Worm (Caenorhabditis elegans) whole organism, young adult: ENCODE measurements around the gene Y17G7B.3.

Experiments
- B0035.1 ChIP-seq: sonication (generic microtip); optimal IDR thresholded peaks from 2 replicates; lab custom pipeline; 2016; ENCODE audit warnings: missing genetic modification characterization, mild to moderate bottlenecking, missing compliant biosample characterization, missing genotype, missing genetic modification reagents
- B0336.3 ChIP-seq: fragments of 200-800 bp; sonication (Bioruptor generic); IDR thresholded peaks from 2 replicates; pipeline ENCODE4 v1.3.6; 2022; ENCODE audit warnings: missing genetic modification characterization, missing compliant biosample characterization
- F39B2.1 ChIP-seq: fragments of 200-800 bp; sonication (Bioruptor generic); IDR thresholded peaks from 2 replicates; pipeline ENCODE4 v1.3.6; 2022; ENCODE audit warnings: missing genetic modification reagents, missing genetic modification characterization, missing compliant biosample characterization
- F57A8.1 ChIP-seq: fragments of 200-800 bp; sonication (Bioruptor generic); optimal IDR thresholded peaks from 2 replicates; lab custom pipeline; 2018; ENCODE audit warnings: mild to moderate bottlenecking, missing genetic modification characterization, moderate library complexity, missing compliant biosample characterization
- F57C9.4 ChIP-seq: sonication (generic microtip); optimal IDR thresholded peaks from 2 replicates; lab custom pipeline; 2017; ENCODE audit warnings: mild to moderate bottlenecking, missing genetic modification characterization, missing compliant biosample characterization
- T26A5.8 ChIP-seq: sonication (generic microtip); optimal IDR thresholded peaks from 2 replicates; lab custom pipeline; 2016; ENCODE audit warnings: missing genetic modification characterization, missing compliant biosample characterization
- Y53G8AR.9 ChIP-seq: fragments of 200-800 bp; sonication (Bioruptor generic); conservative IDR thresholded peaks from 2 replicates; pipeline ENCODE4 v1.3.6; 2022; ENCODE audit warnings: missing genetic modification reagents, missing genetic modification characterization, missing compliant biosample characterization
- Y56A3A.18 ChIP-seq: fragments of 200-800 bp; sonication (Bioruptor generic); IDR thresholded peaks from 2 replicates; pipeline ENCODE4 v1.3.6; 2022; ENCODE audit warnings: missing genetic modification reagents, missing genetic modification characterization, missing compliant biosample characterization
- aptf-2 ChIP-seq: fragments of 200-800 bp; sonication (Bioruptor generic); conservative IDR thresholded peaks from 2 replicates; pipeline ENCODE4 v1.3.6; 2022; ENCODE audit warnings: missing genetic modification reagents, missing genetic modification characterization, missing compliant biosample characterization
- atf-7 ChIP-seq: sonication (generic microtip); optimal IDR thresholded peaks from 2 replicates; lab custom pipeline; 2017; ENCODE audit warnings: mild to moderate bottlenecking, missing genetic modification characterization, missing compliant biosample characterization
- attf-3 ChIP-seq: fragments of 200-800 bp; sonication (Bioruptor generic); conservative IDR thresholded peaks from 2 replicates; pipeline ENCODE4 v1.3.6; 2022; ENCODE audit warnings: missing genetic modification reagents, missing genetic modification characterization, missing compliant biosample characterization
- attf-6 ChIP-seq: fragments of 200-800 bp; sonication (Bioruptor generic); IDR thresholded peaks from 2 replicates; pipeline ENCODE4 v1.3.6; 2022; ENCODE audit warnings: missing genetic modification reagents, missing genetic modification characterization, missing compliant biosample characterization
- ceh-100 ChIP-seq: fragments of 200-800 bp; sonication (Bioruptor generic); IDR thresholded peaks from 2 replicates; pipeline ENCODE4 v1.3.6; 2022; ENCODE audit warnings: missing genetic modification reagents, missing genetic modification characterization, missing compliant biosample characterization
- ceh-27 ChIP-seq: fragments of 200-800 bp; sonication (Bioruptor generic); optimal IDR thresholded peaks from 2 replicates; lab custom pipeline; 2018; ENCODE audit warnings: mild to moderate bottlenecking, missing genetic modification characterization, moderate library complexity, missing compliant biosample characterization
- ceh-58 ChIP-seq: fragments of 200-800 bp; sonication (Bioruptor generic); IDR thresholded peaks from 2 replicates; pipeline ENCODE4 v1.3.6; 2022; ENCODE audit warnings: missing genetic modification characterization, missing compliant biosample characterization
- egrh-3 ChIP-seq: fragments of 200-800 bp; sonication (Bioruptor generic); IDR thresholded peaks from 2 replicates; pipeline ENCODE4 v1.3.6; 2022; ENCODE audit warnings: missing genetic modification reagents, missing genetic modification characterization, missing compliant biosample characterization
- hmg-1.2 ChIP-seq: fragments of 200-800 bp; sonication (Bioruptor generic); IDR thresholded peaks from 2 replicates; pipeline ENCODE4 v1.3.6; 2022; ENCODE audit warnings: missing genetic modification reagents, missing genetic modification characterization, missing compliant biosample characterization
- hmg-20 ChIP-seq: fragments of 200-800 bp; sonication (Bioruptor generic); IDR thresholded peaks from 2 replicates; pipeline ENCODE4 v1.3.6; 2022; ENCODE audit warnings: missing genetic modification reagents, missing genetic modification characterization, missing compliant biosample characterization
- hrde-1 ChIP-seq: sonication (generic microtip); optimal IDR thresholded peaks from 2 replicates; lab custom pipeline; 2016; ENCODE audit warnings: missing genetic modification characterization, mild to moderate bottlenecking, missing compliant biosample characterization, moderate library complexity, missing genotype, missing genetic modification reagents, borderline replicate concordance
- lag-1 ChIP-seq: fragments of 200-800 bp; sonication (Bioruptor generic); IDR thresholded peaks from 2 replicates; pipeline ENCODE4 v1.3.6; 2022; ENCODE audit warnings: missing genetic modification reagents, missing genetic modification characterization, missing compliant biosample characterization
- lin-26 ChIP-seq: fragments of 200-800 bp; sonication (Bioruptor generic); IDR thresholded peaks from 2 replicates; pipeline ENCODE4 v1.3.6; 2022; ENCODE audit warnings: missing genetic modification reagents, missing genetic modification characterization, missing compliant biosample characterization
- lin-54 ChIP-seq: fragments of 200-800 bp; sonication (Bioruptor generic); optimal IDR thresholded peaks from 2 replicates; lab custom pipeline; 2018; ENCODE audit warnings: mild to moderate bottlenecking, missing genetic modification characterization, missing compliant biosample characterization
- lir-1 ChIP-seq: fragments of 200-800 bp; sonication (Bioruptor generic); conservative IDR thresholded peaks from 2 replicates; pipeline ENCODE4 v1.3.6; 2022; ENCODE audit warnings: missing genetic modification reagents, missing genetic modification characterization, missing compliant biosample characterization
- madf-6 ChIP-seq: fragments of 200-800 bp; sonication (Bioruptor generic); IDR thresholded peaks from 2 replicates; pipeline ENCODE4 v1.3.6; 2022; ENCODE audit warnings: missing genetic modification reagents, missing genetic modification characterization, missing compliant biosample characterization
- madf-8 ChIP-seq: fragments of 200-800 bp; sonication (Bioruptor generic); conservative IDR thresholded peaks from 2 replicates; pipeline ENCODE4 v1.3.6; 2022; ENCODE audit warnings: missing genetic modification reagents, missing genetic modification characterization, missing compliant biosample characterization
- mcd-1 ChIP-seq: fragments of 200-800 bp; sonication (Bioruptor generic); IDR thresholded peaks from 2 replicates; pipeline ENCODE4 v1.3.6; 2022; ENCODE audit warnings: missing genetic modification reagents, missing genetic modification characterization, missing compliant biosample characterization
- nhr-80 ChIP-seq: sonication (generic microtip); optimal IDR thresholded peaks from 2 replicates; lab custom pipeline; 2016; ENCODE audit warnings: missing genetic modification characterization, missing compliant biosample characterization
- rec-8 ChIP-seq, 2 experiments: sonication (generic microtip); optimal IDR thresholded peaks; 2 replicates each; lab custom pipeline; 2016; ENCODE audit warnings: mild to moderate bottlenecking in 2 of 2, missing genetic modification characterization in 2 of 2, missing genetic modification reagents in 2 of 2, missing genotype in 2 of 2, missing biosample characterization in 1 of 2, missing compliant biosample characterization in 1 of 2, moderate library complexity in 1 of 2
- sea-2 ChIP-seq: fragments of 200-800 bp; sonication (Bioruptor generic); IDR thresholded peaks from 2 replicates; pipeline ENCODE4 v1.3.6; 2022; ENCODE audit warnings: missing genetic modification characterization, missing compliant biosample characterization
- snpc-1.3 ChIP-seq: sonication (generic microtip); optimal IDR thresholded peaks from 2 replicates; lab custom pipeline; 2017; ENCODE audit warnings: missing genetic modification characterization, mild to moderate bottlenecking, missing compliant biosample characterization, antibody characterized with exemption, moderate library complexity, missing genotype, missing genetic modification reagents; ENCODE audit not compliant: insufficient read depth
- tbx-9 ChIP-seq: sonication (generic microtip); optimal IDR thresholded peaks from 2 replicates; lab custom pipeline; 2016; ENCODE audit warnings: borderline replicate concordance, missing genetic modification characterization, inconsistent platforms, missing compliant biosample characterization
- zfh-2 ChIP-seq: fragments of 200-800 bp; sonication (Bioruptor generic); conservative IDR thresholded peaks from 2 replicates; pipeline ENCODE4 v1.3.6; 2022; ENCODE audit warnings: missing genetic modification reagents, missing genetic modification characterization, missing compliant biosample characterization
- ztf-25 ChIP-seq: fragments of 200-800 bp; sonication (Bioruptor generic); IDR thresholded peaks from 2 replicates; pipeline ENCODE4 v1.3.6; 2022; ENCODE audit warnings: missing genetic modification reagents, missing genetic modification characterization, missing compliant biosample characterization
- ztf-28 ChIP-seq: fragments of 200-800 bp; sonication (Bioruptor generic); IDR thresholded peaks from 2 replicates; pipeline ENCODE4 v1.3.6; 2022; ENCODE audit warnings: missing genetic modification reagents, missing genetic modification characterization, missing compliant biosample characterization
- ztf-6 ChIP-seq: fragments of 200-800 bp; sonication (Bioruptor generic); IDR thresholded peaks from 2 replicates; pipeline ENCODE4 v1.3.6; 2022; ENCODE audit warnings: missing genetic modification reagents, missing genetic modification characterization, missing compliant biosample characterization

Y17G7B.3 gene

DNA sequence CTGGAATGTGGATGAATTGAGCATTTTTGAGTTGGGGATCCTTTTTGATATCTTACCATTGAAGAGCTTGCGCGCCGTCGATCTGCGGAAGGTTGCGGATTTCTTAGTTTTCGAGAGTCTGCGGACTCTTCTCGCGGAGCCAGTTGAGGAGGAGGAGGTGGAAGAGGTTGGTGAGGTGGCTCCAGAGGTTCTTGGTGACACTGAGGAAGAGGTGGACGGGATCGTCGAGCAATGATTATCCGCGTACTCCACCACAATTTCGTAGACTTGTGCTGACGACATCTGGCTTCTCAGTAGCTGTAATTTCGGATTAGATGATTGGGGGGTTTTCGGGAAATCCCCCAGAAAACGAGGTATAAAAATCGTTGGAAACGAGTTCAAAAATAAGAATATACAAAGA, 11.5 kb upstream of the Y17G7B.3 start, which contains the start of gene Y17G7B.21 (continued):
- TF ChIP-seq ztf-28 = no peak
- no peak for TF ChIP-seq F39B2.1
- TF ChIP-seq madf-8 = no peak
- 0 out of 2 replicates have a peak, but pooled peaks have one; percentile 83 for TF ChIP-seq ceh-58 (GFP tag; lab: Robert Waterston, UW)
- no peak for TF ChIP-seq snpc-1.3 (tag; lab: Kevin White, UChicago)
- no peak for TF ChIP-seq B0035.1 (tag; lab: Kevin White, UChicago)
- TF ChIP-seq Y53G8AR.9 = peak; percentile 66; the same call in 1 of the 2 replicates
- no peak for TF ChIP-seq sea-2 (GFP tag; lab: Robert Waterston, UW)
- TF ChIP-seq zfh-2 = peak; percentile 80
- peak; percentile 43; the same call in 1 of the 2 replicates for TF ChIP-seq egrh-3 (GFP tag; lab: Robert Waterston, UW)
- no peak for TF ChIP-seq hmg-20
- TF ChIP-seq hmg-1.2 = peak; percentile 15; the same call in 1 of the 2 replicates
- TF ChIP-seq hrde-1 (tag; lab: Kevin White, UChicago) = peak; percentile 89
- TF ChIP-seq lin-54 (GFP tag; lab: Kevin White, UChicago) = no peak
- no peak for TF ChIP-seq aptf-2 (GFP tag; lab: Robert Waterston, UW)
- peak; percentile 25; the same call in 1 of the 2 replicates for TF ChIP-seq Y56A3A.18
- TF ChIP-seq F57C9.4 = peak; percentile 51
- TF ChIP-seq attf-6 (GFP tag; lab: Robert Waterston, UW) = peak; percentile 38; the same call in 1 of the 2 replicates
- TF ChIP-seq nhr-80 (tag; lab: Kevin White, UChicago) = no peak
- peak; percentile 41; the same call in 1 of the 2 replicates for TF ChIP-seq mcd-1 (GFP tag; lab: Robert Waterston, UW)
- TF ChIP-seq ceh-100 (GFP tag; lab: Robert Waterston, UW) = peak; percentile 46; the same call in 1 of the 2 replicates
- no peak for TF ChIP-seq ceh-27 (GFP tag; lab: Kevin White, UChicago)
- TF ChIP-seq lin-26 (GFP tag; lab: Robert Waterston, UW) = 0 out of 2 replicates have a peak, but pooled peaks have one; percentile 11
- no peak for TF ChIP-seq tbx-9 (tag; lab: Kevin White, UChicago)
- TF ChIP-seq B0336.3 (GFP tag; lab: Robert Waterston, UW) = peak; percentile 58; the same call in 1 of the 2 replicates

DNA sequence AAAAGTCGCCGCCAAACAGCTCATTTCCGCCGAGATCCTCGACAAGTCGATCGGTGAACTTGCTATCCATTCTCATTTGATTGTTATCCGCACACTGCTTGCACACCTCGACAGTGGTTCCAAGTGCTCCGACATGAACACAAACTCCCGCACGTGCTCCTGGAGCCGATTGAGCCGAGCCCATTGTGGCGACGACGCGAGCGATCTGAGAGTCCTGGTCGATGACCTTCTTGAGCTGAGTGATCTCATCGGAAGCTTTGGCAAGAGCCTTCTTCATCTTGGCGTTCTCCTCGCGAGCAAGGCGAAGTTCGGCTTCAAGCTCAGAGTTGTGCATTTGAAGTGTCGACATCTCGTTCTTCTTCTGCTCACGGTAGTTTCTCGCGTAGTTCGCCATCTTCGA, 10.3 kb upstream of the Y17G7B.3 start:
- TF ChIP-seq F57A8.1 (GFP tag; lab: Kevin White, UChicago) (no peak), F57C9.4 (no peak), B0336.3 (GFP tag; lab: Robert Waterston, UW) (peak; percentile 32; the same call in 1 of the 2 replicates), ztf-6 (GFP tag; lab: Robert Waterston, UW) (no peak), lir-1 (GFP tag; lab: Robert Waterston, UW) (no peak), zfh-2 (peak; percentile 80), egrh-3 (GFP tag; lab: Robert Waterston, UW) (no peak), madf-6 (peak; percentile 24; the same call in 1 of the 2 replicates), lag-1 (GFP tag; lab: Robert Waterston, UW) (no peak)

DNA sequence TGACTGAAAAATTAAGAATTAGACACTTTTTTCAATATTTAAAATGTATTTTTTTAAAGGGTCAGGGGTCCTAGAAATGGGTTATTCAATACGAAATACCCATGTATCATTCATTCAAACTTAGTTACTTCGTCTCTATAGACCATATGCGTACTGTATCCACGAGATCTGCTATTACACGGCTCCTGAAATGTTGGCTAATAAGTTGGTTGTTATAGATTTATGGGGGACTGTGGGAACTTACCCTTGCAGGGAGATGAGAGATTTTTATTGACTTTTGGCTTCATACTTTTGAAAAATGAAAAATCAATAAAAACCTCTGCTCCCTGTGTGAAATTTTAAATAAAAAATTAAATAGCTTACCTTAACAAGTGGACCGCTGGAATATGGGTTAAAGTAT, 9.9 kb upstream of the Y17G7B.3 start:
- TF ChIP-seq T26A5.8 (tag; lab: Kevin White, UChicago) (no peak), ztf-25 (GFP tag; lab: Robert Waterston, UW) (no peak), snpc-1.3 (tag; lab: Kevin White, UChicago) (peak; percentile 38), attf-3 (no peak), B0336.3 (GFP tag; lab: Robert Waterston, UW) (0 out of 2 replicates have a peak, but pooled peaks have one; percentile 3), atf-7 (no peak), rec-8 (tag; optimal IDR thresholded peaks at IDR 0.05; lab: Kevin White, UChicago) (no peak)
